Worm (Caenorhabditis elegans) whole organism, L2 larva: ENCODE data around the gene C42C1.3.

Source experiments
- R02D3.7 ChIP-seq: fragments of 150-350 bp; optimal IDR thresholded peaks from 2 replicates; lab custom pipeline; 2014; ENCODE audit warnings: missing biosample characterization, missing genetic modification characterization
- ceh-82 ChIP-seq: fragments of 150-350 bp; optimal IDR thresholded peaks from 2 replicates; lab custom pipeline; 2014; ENCODE audit warnings: missing biosample characterization, missing genetic modification characterization
- elt-1 ChIP-seq: fragments of 150-350 bp; optimal IDR thresholded peaks from 2 replicates; lab custom pipeline; 2014; ENCODE audit warnings: missing biosample characterization, missing genetic modification characterization
- fos-1 ChIP-seq: fragments of 150-350 bp; optimal IDR thresholded peaks from 2 replicates; lab custom pipeline; 2014; ENCODE audit warnings: missing biosample characterization, missing genetic modification characterization
- lin-13 ChIP-seq: fragments of 150-350 bp; optimal IDR thresholded peaks from 2 replicates; lab custom pipeline; 2014; ENCODE audit warnings: missing biosample characterization, missing genetic modification reagents, missing genetic modification characterization
- nhr-77 ChIP-seq: fragments of 150-350 bp; optimal IDR thresholded peaks from 2 replicates; lab custom pipeline; 2014; ENCODE audit warnings: missing biosample characterization, missing genetic modification characterization
- sma-3 ChIP-seq: sonication (generic microtip); optimal IDR thresholded peaks from 2 replicates; lab custom pipeline; 2016; ENCODE audit warnings: missing genetic modification reagents, missing genetic modification characterization, missing compliant biosample characterization
- unc-55 ChIP-seq: fragments of 150-350 bp; sonication (generic microtip); optimal IDR thresholded peaks from 3 replicates; lab custom pipeline; 2014; ENCODE audit warnings: missing biosample characterization, missing genetic modification reagents, missing genetic modification characterization
- unc-62 ChIP-seq: fragments of 150-350 bp; optimal IDR thresholded peaks from 2 replicates; lab custom pipeline; 2014; ENCODE audit warnings: missing biosample characterization, missing genetic modification reagents, missing genetic modification characterization

ce11 chrIV:12278507-12278906, 8.2 kb upstream of the C42C1.3 start, which contains the start of the genes tag-335 and vkmt-1:
- no peak for TF ChIP-seq fos-1 (tag; lab: Kevin White, UChicago)
- no peak for TF ChIP-seq sma-3 (GFP tag; lab: Kevin White, UChicago)
- TF ChIP-seq R02D3.7 = no peak
- no peak for TF ChIP-seq elt-1 (tag; lab: Kevin White, UChicago)
- TF ChIP-seq lin-13 (GFP tag; lab: Kevin White, UChicago) = no peak
- TF ChIP-seq unc-55 (GFP tag; lab: Kevin White, UChicago) = no peak
- no peak for TF ChIP-seq unc-62
- no peak for TF ChIP-seq ceh-82 (tag; lab: Kevin White, UChicago)
- TF ChIP-seq nhr-77 (tag; lab: Kevin White, UChicago) = no peak
